Worm (Caenorhabditis elegans) whole organism, L4 larva: ENCODE measurements around the gene ZK822.10.

Experiments
- Y75B8A.6 ChIP-seq: fragments of 200-800 bp; sonication (Bioruptor generic); IDR thresholded peaks from 2 replicates; pipeline ENCODE4 v1.3.6; 2022; ENCODE audit warnings: missing genetic modification reagents, missing genetic modification characterization, missing compliant biosample characterization
- ces-1 ChIP-seq: fragments of 150-350 bp; sonication (generic microtip); optimal IDR thresholded peaks from 4 replicates; lab custom pipeline; 2014; ENCODE audit warnings: missing biosample characterization, missing genetic modification reagents, missing genetic modification characterization
- dpl-1 ChIP-seq: fragments of 150-350 bp; optimal IDR thresholded peaks from 2 replicates; lab custom pipeline; 2014; ENCODE audit warnings: missing biosample characterization, missing genetic modification reagents, missing genetic modification characterization
- jun-1 ChIP-seq: fragments of 150-350 bp; optimal IDR thresholded peaks from 2 replicates; lab custom pipeline; 2014; ENCODE audit warnings: missing biosample characterization, missing genetic modification reagents, missing genetic modification characterization
- lin-13 ChIP-seq: fragments of 150-350 bp; optimal IDR thresholded peaks from 2 replicates; lab custom pipeline; 2014; ENCODE audit warnings: missing biosample characterization, missing genetic modification reagents, missing genetic modification characterization
- lsy-2 ChIP-seq, 2 experiments: fragments of 150-350 bp in 1 of 2; sonication (generic microtip) in 1 of 2; optimal IDR thresholded peaks; 2 replicates each; lab custom pipeline; 2014 to 2017; ENCODE audit warnings: missing biosample characterization in 2 of 2, missing genetic modification characterization in 2 of 2
- nhr-28 ChIP-seq: fragments of 150-350 bp; optimal IDR thresholded peaks from 2 replicates; lab custom pipeline; 2014; ENCODE audit warnings: missing biosample characterization, missing genetic modification characterization
- pqm-1 ChIP-seq: sonication (generic microtip); optimal IDR thresholded peaks from 2 replicates; lab custom pipeline; 2017; ENCODE audit warnings: missing biosample characterization, missing genetic modification characterization
- saeg-2 ChIP-seq: fragments of 200-800 bp; sonication (Bioruptor generic); IDR thresholded peaks from 2 replicates; pipeline ENCODE4 v1.3.6; 2022; ENCODE audit warnings: missing genetic modification reagents, missing genetic modification characterization, missing compliant biosample characterization
- snpc-4 ChIP-seq: fragments of 150-350 bp; optimal IDR thresholded peaks from 2 replicates; lab custom pipeline; 2014; ENCODE audit warnings: missing biosample characterization, missing genetic modification characterization
- unc-62 ChIP-seq, 3 experiments: fragments of 150-350 bp in 1 of 3; sonication (generic microtip); optimal IDR thresholded peaks in 2 of 3; peaks in 1 of 3; 1 replicate in 1 of 3; 2 replicates in 2 of 3; lab custom pipeline; 2014 to 2017; ENCODE audit warnings: missing biosample characterization in 3 of 3, missing genetic modification characterization in 3 of 3, missing genetic modification reagents in 3 of 3, missing genotype in 1 of 3
- zfp-3 ChIP-seq: fragments of 200-800 bp; sonication (Bioruptor generic); conservative IDR thresholded peaks from 2 replicates; pipeline ENCODE4 v1.3.6; 2022; ENCODE audit warnings: missing genetic modification reagents, missing genetic modification characterization, missing compliant biosample characterization

- no peak for TF ChIP-seq nhr-28
- no peak for TF ChIP-seq jun-1 (tag; lab: Kevin White, UChicago)
- TF ChIP-seq saeg-2 (GFP tag; lab: Robert Waterston, UW), result no peak
- no peak for TF ChIP-seq lsy-2 (tag; optimal IDR thresholded peaks at IDR 0.05; lab: Kevin White, UChicago)
- TF ChIP-seq pqm-1 (tag; lab: Kevin White, UChicago), result no peak
- no peak for TF ChIP-seq ces-1 (GFP tag; lab: Kevin White, UChicago)
- TF ChIP-seq Y75B8A.6 (GFP tag; lab: Robert Waterston, UW), result no peak
- TF ChIP-seq zfp-3 (GFP tag; lab: Robert Waterston, UW), result no peak
- peak in 1 of 2 experiments; percentile 39 for TF ChIP-seq unc-62 (GFP tag; optimal IDR thresholded peaks at IDR 0.05 in 1 of 2; lab: Kevin White, UChicago)
- no peak for TF ChIP-seq unc-62 (tag; optimal IDR thresholded peaks at IDR 0.05; lab: Kevin White, UChicago)
- no peak for TF ChIP-seq lin-13 (GFP tag; lab: Kevin White, UChicago)
- no peak for TF ChIP-seq snpc-4 (tag; lab: Kevin White, UChicago)
- TF ChIP-seq dpl-1 (GFP tag; lab: Kevin White, UChicago), result no peak
These were observed 45.0 kb upstream of the ZK822.10 start for ce11 chrIV:11871898-11872297.
